Worm (Caenorhabditis elegans): Measurements from ENCODE around the gene hecd-1.

The hecd-1 gene

DNA sequence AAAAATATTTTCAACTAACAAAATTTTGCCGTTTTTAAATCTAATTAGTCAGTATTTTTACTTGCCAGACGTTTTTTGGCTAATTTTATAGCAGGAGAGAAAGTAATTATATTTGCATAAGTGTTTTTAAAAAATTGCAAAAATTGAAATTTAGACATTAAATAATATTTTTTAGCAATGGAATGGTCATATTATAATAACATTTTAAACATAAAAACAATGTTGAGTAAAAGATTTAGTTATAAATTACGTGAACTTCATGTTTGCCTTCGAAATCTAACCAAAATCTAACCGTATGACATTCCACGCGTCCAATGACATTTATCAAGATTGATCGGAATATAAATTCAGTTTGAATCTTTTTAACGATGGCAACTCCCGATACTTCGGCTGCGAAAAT lies 9.8 kb upstream of the hecd-1 start, which contains the start of gene C34D4.2:
Gene C34D4.2, plus strand, starts transcription at position 301 of the 400 bp plus-strand sequence.
- no peak for TF ChIP-seq F52B5.7 (tag; optimal IDR thresholded peaks at IDR 0.05)
- no peak for TF ChIP-seq nfya-1 (tag; optimal IDR thresholded peaks at IDR 0.05; ENCODE audit: borderline replicate concordance, insufficient read depth)

DNA sequence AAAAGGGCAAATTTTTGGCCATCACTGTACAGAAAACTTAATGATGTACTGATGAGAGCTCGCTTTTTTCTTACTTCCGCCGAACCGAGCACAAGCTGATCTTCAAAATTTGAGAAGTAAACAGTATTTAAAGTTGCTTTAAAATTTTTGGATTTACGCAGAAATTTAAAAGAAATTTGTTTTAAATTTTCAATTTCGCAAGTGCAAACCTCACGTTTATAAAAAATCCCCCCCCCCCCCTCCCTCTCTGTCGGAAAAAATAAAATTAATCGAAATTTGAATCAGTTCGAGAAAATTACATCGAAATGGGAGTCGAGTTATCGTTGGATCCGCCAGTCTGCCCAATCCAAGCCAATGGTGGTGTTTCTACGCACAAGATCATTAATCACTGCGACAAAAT lies 8.8 kb upstream of the hecd-1 start, which contains the start of gene C34D4.3:
Gene C34D4.3, plus strand, starts transcription at position 301 of the 400 bp plus-strand sequence.
- no peak for TF ChIP-seq mes-4 (tag; optimal IDR thresholded peaks at IDR 0.05)
- no peak for TF ChIP-seq hsf-1 (GFP tag; IDR thresholded peaks at IDR 0.05)
- TF ChIP-seq die-1 (tag; optimal IDR thresholded peaks at IDR 0.05): no peak
- TF ChIP-seq ztf-18 (tag; optimal IDR thresholded peaks at IDR 0.05): no peak
- no peak for TF ChIP-seq zim-3 (tag; optimal IDR thresholded peaks at IDR 0.05)
- no peak for TF ChIP-seq aptf-2 (GFP tag; conservative IDR thresholded peaks at IDR 0.05)
- no peak for TF ChIP-seq ets-4 (GFP tag; optimal IDR thresholded peaks at IDR 0.05)
- no peak for TF ChIP-seq ztf-28 (GFP tag; IDR thresholded peaks at IDR 0.05)
- no peak for TF ChIP-seq bed-2 (GFP tag; IDR thresholded peaks at IDR 0.05)
- TF ChIP-seq attf-6 (GFP tag; IDR thresholded peaks at IDR 0.05): no peak
- no peak for TF ChIP-seq hmg-1.2 (GFP tag; IDR thresholded peaks at IDR 0.05)
- no peak for TF ChIP-seq him-1 (tag; optimal IDR thresholded peaks at IDR 0.05)
- TF ChIP-seq B0019.2 (GFP tag; conservative IDR thresholded peaks at IDR 0.05): no peak
- TF ChIP-seq rcor-1 (GFP tag; IDR thresholded peaks at IDR 0.05): no peak

DNA sequence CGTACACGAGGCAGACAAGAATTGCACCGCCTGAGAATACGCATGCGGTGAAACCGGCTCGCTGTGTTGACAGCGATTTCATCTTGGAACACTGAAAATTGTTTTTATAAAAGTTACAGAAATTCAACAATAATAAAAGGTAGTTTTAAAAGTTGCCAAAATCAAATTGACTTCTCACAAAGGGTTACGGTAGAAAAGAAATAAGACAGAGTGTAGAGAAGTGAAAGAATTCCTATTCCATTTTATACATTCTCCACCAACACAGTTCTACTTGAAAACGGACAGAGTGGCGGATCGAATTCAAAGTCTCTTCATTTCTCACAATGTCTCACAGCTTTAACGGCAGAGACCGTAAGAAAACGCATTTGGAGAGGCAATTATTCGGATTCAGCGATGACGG lies 7.9 kb upstream of the hecd-1 start, which contains the start of gene col-113:
Gene col-113, minus strand, starts transcription at position 101 of the 400 bp plus-strand sequence.
- TF ChIP-seq B0261.1 (tag; optimal IDR thresholded peaks at IDR 0.05) (no peak), snpc-3.4 (tag; optimal IDR thresholded peaks at IDR 0.05) (no peak), Y95B8A.8 (GFP tag; IDR thresholded peaks at IDR 0.05) (no peak), ekl-4 (GFP tag; IDR thresholded peaks at IDR 0.05) (no peak), egl-18 (GFP tag; IDR thresholded peaks at IDR 0.05) (no peak), nfyb-1 (GFP tag; IDR thresholded peaks at IDR 0.05) (no peak), mel-28 (tag; optimal IDR thresholded peaks at IDR 0.05; ENCODE audit: borderline replicate concordance) (no peak), unc-130 (GFP tag; optimal IDR thresholded peaks at IDR 0.05) (no peak), athp-1 (tag; optimal IDR thresholded peaks at IDR 0.05) (no peak), T26A5.8 (tag; optimal IDR thresholded peaks at IDR 0.05) (no peak), ceh-100 (GFP tag; IDR thresholded peaks at IDR 0.05) (no peak), hsf-1 (GFP tag; IDR thresholded peaks at IDR 0.05) (no peak), zfh-2 (GFP tag; conservative IDR thresholded peaks at IDR 0.05) (no peak), lin-54 (GFP tag; optimal IDR thresholded peaks at IDR 0.05) (no peak)

DNA sequence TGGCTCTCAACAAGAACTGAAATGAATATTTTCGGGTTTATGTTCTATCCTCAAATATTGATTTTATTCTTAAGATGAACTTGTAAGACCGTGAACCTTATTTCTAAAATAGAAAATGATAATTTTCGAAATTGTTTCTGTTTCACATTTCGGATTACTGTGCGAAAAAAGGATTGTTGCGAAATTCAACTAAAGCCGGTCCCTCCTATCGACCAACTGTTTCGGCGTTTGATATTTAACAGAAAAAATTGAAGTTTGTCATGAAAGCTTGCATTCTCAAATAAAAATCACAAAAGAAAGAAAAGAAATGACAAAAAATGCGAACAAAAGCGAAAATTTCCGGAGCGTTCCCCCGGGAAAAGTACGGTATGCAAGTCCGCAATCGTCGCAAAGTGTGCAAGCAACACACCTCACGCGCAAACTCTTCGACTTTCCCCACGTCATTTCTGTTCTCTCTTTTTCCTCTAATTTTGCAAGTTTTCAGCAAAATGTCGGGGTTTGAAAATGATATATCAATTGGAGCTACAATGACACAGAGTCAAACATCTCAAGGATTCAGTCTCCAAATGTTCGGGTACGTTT lies 4.6 kb upstream of the hecd-1 start, which contains the start of gene C34D4.4:
Gene C34D4.4, plus strand, starts transcription at position 342 of the 582 bp plus-strand sequence.
- TF ChIP-seq aptf-2 (GFP tag; conservative IDR thresholded peaks at IDR 0.05): peak; percentile 93
- TF ChIP-seq ceh-91 (GFP tag; IDR thresholded peaks at IDR 0.05): peak; percentile 52
- TF ChIP-seq sptf-2 (GFP tag; optimal IDR thresholded peaks at IDR 0.05): no peak
- no peak for TF ChIP-seq F37B4.10 (GFP tag; IDR thresholded peaks at IDR 0.05)
- TF ChIP-seq dox-1 (GFP tag; IDR thresholded peaks at IDR 0.05): peak; percentile 43; the same call in 1 of the 2 replicates
- TF ChIP-seq cebp-1 (GFP tag; IDR thresholded peaks at IDR 0.05): peak; percentile 60; the same call in 1 of the 2 replicates
- TF ChIP-seq cebp-1 (tag; optimal IDR thresholded peaks at IDR 0.05): peak; percentile 94
- TF ChIP-seq F49E8.2 (tag; optimal IDR thresholded peaks at IDR 0.05; ENCODE audit: insufficient read depth): no peak
- no peak for TF ChIP-seq tbx-9 (tag; optimal IDR thresholded peaks at IDR 0.05; ENCODE audit: borderline replicate concordance)
- peak; percentile 54 for TF ChIP-seq K12H6.12 (tag; optimal IDR thresholded peaks at IDR 0.05)
- peak; percentile 73 for TF ChIP-seq lsl-1 (GFP tag; optimal IDR thresholded peaks at IDR 0.05)
- no peak for TF ChIP-seq snpc-1.1 (tag; optimal IDR thresholded peaks at IDR 0.05; ENCODE audit: insufficient read depth)
- TF ChIP-seq him-1 (tag; optimal IDR thresholded peaks at IDR 0.05): no peak
- TF ChIP-seq snpc-3.4 (tag; optimal IDR thresholded peaks at IDR 0.05): no peak
- peak; percentile 43; the same call in 1 of the 2 replicates for TF ChIP-seq madf-6 (GFP tag; IDR thresholded peaks at IDR 0.05)
- no peak for TF ChIP-seq ceh-58 (GFP tag; IDR thresholded peaks at IDR 0.05)
- TF ChIP-seq nfya-1 (tag; optimal IDR thresholded peaks at IDR 0.05; ENCODE audit: borderline replicate concordance, insufficient read depth): no peak
- no peak for TF ChIP-seq athp-1 (tag; optimal IDR thresholded peaks at IDR 0.05)
- TF ChIP-seq T26A5.8 (tag; optimal IDR thresholded peaks at IDR 0.05): no peak
